Worm (Caenorhabditis elegans) whole organism, L2 larva: ENCODE data around the gene srh-300.

ENCODE experiments used
- ama-1 ChIP-seq: fragments of 150-350 bp; optimal IDR thresholded peaks from 2 replicates; lab custom pipeline; 2018; ENCODE audit warnings: inconsistent platforms
- blmp-1 ChIP-seq: sonication (generic microtip); optimal IDR thresholded peaks from 2 replicates; lab custom pipeline; 2017; ENCODE audit warnings: missing genetic modification characterization, mild to moderate bottlenecking, missing compliant biosample characterization, antibody characterized with exemption, moderate library complexity; ENCODE audit not compliant: insufficient read depth
- egl-27 ChIP-seq: sonication (generic microtip); optimal IDR thresholded peaks from 3 replicates; lab custom pipeline; 2017; ENCODE audit warnings: missing biosample characterization, missing genetic modification reagents, missing genetic modification characterization
- elt-3 ChIP-seq: sonication (generic microtip); optimal IDR thresholded peaks from 2 replicates; lab custom pipeline; 2017; ENCODE audit warnings: missing biosample characterization, missing genetic modification characterization
- mab-5 ChIP-seq: fragments of 150-350 bp; optimal IDR thresholded peaks from 2 replicates; lab custom pipeline; 2014; ENCODE audit warnings: missing biosample characterization, missing genetic modification characterization
- nhr-11 ChIP-seq: fragments of 150-350 bp; optimal IDR thresholded peaks from 2 replicates; lab custom pipeline; 2014; ENCODE audit warnings: missing biosample characterization, missing genetic modification characterization
- nhr-25 ChIP-seq: fragments of 150-350 bp; sonication (generic microtip); optimal IDR thresholded peaks from 3 replicates; lab custom pipeline; 2014; ENCODE audit warnings: missing biosample characterization, missing genetic modification characterization
- nhr-6 ChIP-seq: fragments of 150-350 bp; optimal IDR thresholded peaks from 2 replicates; lab custom pipeline; 2014; ENCODE audit warnings: missing biosample characterization, missing genetic modification characterization
- sma-9 ChIP-seq, 2 experiments: fragments of 150-350 bp in 1 of 2; sonication (generic microtip) in 1 of 2; optimal IDR thresholded peaks; 2 replicates each; lab custom pipeline; 2014 to 2016; ENCODE audit warnings: missing genetic modification characterization in 2 of 2, mild to moderate bottlenecking in 1 of 2, missing biosample characterization in 1 of 2, missing compliant biosample characterization in 1 of 2, missing genetic modification reagents in 1 of 2, moderate library complexity in 1 of 2
- snpc-4 ChIP-seq: fragments of 150-350 bp; optimal IDR thresholded peaks from 2 replicates; lab custom pipeline; 2014; ENCODE audit warnings: missing biosample characterization, missing genetic modification characterization
- zag-1 ChIP-seq: fragments of 150-350 bp; optimal IDR thresholded peaks from 2 replicates; lab custom pipeline; 2014; ENCODE audit warnings: missing biosample characterization, missing genetic modification characterization

DNA sequence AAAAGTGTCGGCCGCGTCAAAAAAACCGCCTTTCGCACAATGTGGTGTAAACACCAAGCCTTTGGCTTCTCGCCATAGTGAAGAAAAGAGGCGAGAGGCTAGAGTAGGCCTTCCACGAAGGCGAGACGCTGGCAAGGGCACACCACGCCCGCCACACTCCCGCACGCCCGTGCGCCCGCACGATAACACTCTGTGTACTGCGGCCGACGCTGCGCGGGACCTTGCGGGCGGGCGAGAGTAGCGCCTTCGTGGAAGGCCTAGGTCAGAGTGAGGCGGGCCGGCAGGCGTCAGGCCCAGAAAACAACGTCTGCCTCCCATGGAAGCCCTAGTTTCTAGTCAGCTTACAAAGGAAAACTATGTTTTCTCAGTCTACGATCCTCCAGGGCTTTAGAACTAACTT is 9.8 kb upstream of the srh-300 start:
- TF ChIP-seq zag-1 (tag; lab: Kevin White, UChicago) (no peak), snpc-4 (tag; lab: Kevin White, UChicago) (no peak), blmp-1 (no peak), elt-3 (tag; lab: Kevin White, UChicago) (no peak), mab-5 (tag; lab: Kevin White, UChicago) (no peak), nhr-11 (tag; lab: Kevin White, UChicago) (no peak), egl-27 (tag; lab: Kevin White, UChicago) (no peak), ama-1 (lab: Kevin White, UChicago) (no peak), nhr-25 (tag; lab: Kevin White, UChicago) (no peak), nhr-6 (tag; lab: Kevin White, UChicago) (no peak), sma-9 (GFP tag; optimal IDR thresholded peaks at IDR 0.05; lab: Kevin White, UChicago) (no peak), sma-9 (tag; optimal IDR thresholded peaks at IDR 0.05; lab: Kevin White, UChicago) (no peak)
